Fruit fly (Drosophila melanogaster) whole organism, embryonic: ENCODE data around the gene JIL-1.

Source experiments
- Blimp-1 ChIP-seq: fragments of 200-800 bp; sonication (Bioruptor generic); optimal IDR thresholded peaks from 3 replicates; lab custom pipeline; 2018; ENCODE audit warnings: missing biosample characterization, missing genetic modification characterization, mild to moderate bottlenecking, moderate library complexity, missing genetic modification reagents
- CG1024 ChIP-seq: fragments of 200-800 bp; sonication (Bioruptor generic); IDR thresholded peaks from 2 replicates; pipeline ENCODE4 v1.3.6; 2022; ENCODE audit warnings: missing biosample characterization, missing genetic modification characterization
- CG11560 ChIP-seq: fragments of 200-800 bp; sonication (Bioruptor generic); IDR thresholded peaks from 3 replicates; pipeline ENCODE4 v1.3.6; 2022; ENCODE audit warnings: missing biosample characterization, missing genetic modification characterization
- CG13287 ChIP-seq: fragments of 200-800 bp; sonication (Bioruptor generic); IDR thresholded peaks from 2 replicates; pipeline ENCODE4 v1.3.6; 2022; ENCODE audit warnings: missing biosample characterization, missing genetic modification characterization; ENCODE audit not compliant: partially characterized antibody
- CG13424 ChIP-seq: fragments of 200-800 bp; sonication (Bioruptor generic); optimal IDR thresholded peaks from 2 replicates; lab custom pipeline; 2019; ENCODE audit warnings: missing biosample characterization, mild to moderate bottlenecking, missing genetic modification characterization, moderate library complexity
- CG15073 ChIP-seq: fragments of 200-800 bp; sonication (Bioruptor generic); optimal IDR thresholded peaks from 2 replicates; lab custom pipeline; 2016; ENCODE audit warnings: missing biosample characterization, missing genetic modification characterization
- CG15479 ChIP-seq: fragments of 200-800 bp; sonication (Bioruptor generic); optimal IDR thresholded peaks from 3 replicates; lab custom pipeline; 2019; ENCODE audit warnings: missing biosample characterization, mild to moderate bottlenecking, missing genetic modification characterization, moderate library complexity
- CG15696 ChIP-seq: fragments of 200-800 bp; sonication (Bioruptor generic); optimal IDR thresholded peaks from 2 replicates; lab custom pipeline; 2019; ENCODE audit warnings: missing biosample characterization, mild to moderate bottlenecking, missing genetic modification characterization, moderate library complexity
- CG16815 ChIP-seq: fragments of 200-800 bp; sonication (Bioruptor generic); optimal IDR thresholded peaks from 3 replicates; lab custom pipeline; 2017; ENCODE audit warnings: missing biosample characterization, mild to moderate bottlenecking, missing genetic modification characterization
- CG31365 ChIP-seq: fragments of 200-800 bp; sonication (Bioruptor generic); optimal IDR thresholded peaks from 2 replicates; lab custom pipeline; 2018; ENCODE audit warnings: missing biosample characterization, mild to moderate bottlenecking, missing genetic modification characterization
- CG3995 ChIP-seq: fragments of 200-800 bp; sonication (Bioruptor generic); optimal IDR thresholded peaks from 3 replicates; lab custom pipeline; 2016; ENCODE audit warnings: missing biosample characterization, missing genetic modification characterization
- CG5245 ChIP-seq: fragments of 200-800 bp; sonication (Bioruptor generic); optimal IDR thresholded peaks from 3 replicates; lab custom pipeline; 2016; ENCODE audit warnings: missing biosample characterization, missing genetic modification characterization
- CG6765 ChIP-seq: fragments of 200-800 bp; sonication (Bioruptor generic); optimal IDR thresholded peaks from 3 replicates; lab custom pipeline; 2017; ENCODE audit warnings: missing biosample characterization, mild to moderate bottlenecking, missing genetic modification characterization
- CG7928 ChIP-seq: fragments of 200-800 bp; sonication (Bioruptor generic); optimal IDR thresholded peaks from 2 replicates; lab custom pipeline; 2017; ENCODE audit warnings: missing biosample characterization, mild to moderate bottlenecking, missing genetic modification characterization
- CG7963 ChIP-seq: fragments of 200-800 bp; sonication (Bioruptor generic); IDR thresholded peaks from 3 replicates; pipeline ENCODE4 v1.3.6; 2022; ENCODE audit warnings: missing biosample characterization, missing genetic modification characterization; ENCODE audit not compliant: partially characterized antibody
- CG8359 ChIP-seq: fragments of 200-800 bp; sonication (Bioruptor generic); optimal IDR thresholded peaks from 2 replicates; lab custom pipeline; 2017; ENCODE audit warnings: missing biosample characterization, mild to moderate bottlenecking, missing genetic modification characterization, borderline replicate concordance
- CG9215 ChIP-seq: fragments of 200-800 bp; sonication (Bioruptor generic); IDR thresholded peaks from 2 replicates; pipeline ENCODE4 v1.3.6; 2022; ENCODE audit warnings: missing biosample characterization, missing genetic modification characterization
- Dp ChIP-seq: fragments of 200-800 bp; sonication (Bioruptor generic); optimal IDR thresholded peaks from 2 replicates; lab custom pipeline; 2018; ENCODE audit warnings: missing biosample characterization, mild to moderate bottlenecking, missing genetic modification characterization, moderate library complexity
- Eip74EF ChIP-seq, 2 experiments: fragments of 200-800 bp in 1 of 2; fragments of >200 bp in 1 of 2; sonication (Bioruptor generic) in 1 of 2; optimal IDR thresholded peaks; 2 replicates each; lab custom pipeline; 2017 to 2019; ENCODE audit warnings: missing biosample characterization in 2 of 2, missing genetic modification characterization in 2 of 2, mild to moderate bottlenecking in 1 of 2, moderate library complexity in 1 of 2
- GATAe ChIP-seq: fragments of 200-800 bp; sonication (Bioruptor generic); conservative IDR thresholded peaks from 2 replicates; pipeline ENCODE4 v1.3.6; 2022; ENCODE audit warnings: missing biosample characterization, missing genetic modification characterization
- Hand ChIP-seq: fragments of 200-800 bp; sonication (Bioruptor generic); optimal IDR thresholded peaks from 2 replicates; lab custom pipeline; 2017; ENCODE audit warnings: mild to moderate bottlenecking, missing biosample characterization, missing genetic modification reagents, missing genetic modification characterization
- Hr78 ChIP-seq, 2 experiments: fragments of 200-800 bp in 1 of 2; fragments of >200 bp in 1 of 2; sonication (Bioruptor generic) in 1 of 2; optimal IDR thresholded peaks; 2 replicates each; lab custom pipeline; 2017 to 2019; ENCODE audit warnings: missing biosample characterization in 2 of 2, missing genetic modification characterization in 2 of 2, mild to moderate bottlenecking in 1 of 2, moderate library complexity in 1 of 2
- Mes4 ChIP-seq: fragments of 200-800 bp; sonication (Bioruptor generic); optimal IDR thresholded peaks from 2 replicates; lab custom pipeline; 2016; ENCODE audit warnings: missing biosample characterization, missing genetic modification characterization
- Mrtf ChIP-seq: fragments of 200-800 bp; sonication (Bioruptor generic); IDR thresholded peaks from 3 replicates; pipeline ENCODE4 v1.3.6; 2022; ENCODE audit warnings: missing biosample characterization, missing genetic modification characterization
- NC2α ChIP-seq: fragments of 200-800 bp; sonication (Bioruptor generic); optimal IDR thresholded peaks from 2 replicates; lab custom pipeline; 2016; ENCODE audit warnings: missing biosample characterization, missing genetic modification characterization
- Neu2 ChIP-seq: fragments of 200-800 bp; sonication (Bioruptor generic); optimal IDR thresholded peaks from 3 replicates; lab custom pipeline; 2016; ENCODE audit warnings: missing biosample characterization, missing genetic modification characterization, borderline replicate concordance
- Nf-YC ChIP-seq: fragments of 200-800 bp; optimal IDR thresholded peaks from 3 replicates; lab custom pipeline; 2019; ENCODE audit warnings: missing biosample characterization, mild to moderate bottlenecking, missing genetic modification characterization, moderate library complexity
- Rfx ChIP-seq: fragments of 200-800 bp; sonication (Bioruptor generic); IDR thresholded peaks from 2 replicates; pipeline ENCODE4 v1.3.6; 2022; ENCODE audit warnings: missing biosample characterization, missing genetic modification characterization
- Sry-δ ChIP-seq: fragments of 200-800 bp; sonication (Bioruptor generic); optimal IDR thresholded peaks from 2 replicates; lab custom pipeline; 2016; ENCODE audit warnings: missing biosample characterization, missing genetic modification characterization
- Trl ChIP-seq, 3 experiments: fragments of >200 bp in 2 of 3; fragments of 200-800 bp in 1 of 3; sonication (Bioruptor generic) in 1 of 3; optimal IDR thresholded peaks; 2 replicates in 1 of 3; 3 replicates in 2 of 3; lab custom pipeline; 2016 to 2017; ENCODE audit warnings: missing biosample characterization in 1 of 3, missing genetic modification characterization in 1 of 3
- Xbp1 ChIP-seq: fragments of 200-800 bp; sonication (Bioruptor generic); optimal IDR thresholded peaks from 3 replicates; lab custom pipeline; 2016; ENCODE audit warnings: missing biosample characterization, mild to moderate bottlenecking, missing genetic modification characterization
- az2 ChIP-seq: fragments of 200-800 bp; sonication (Bioruptor generic); optimal IDR thresholded peaks from 3 replicates; lab custom pipeline; 2016; ENCODE audit warnings: missing biosample characterization, missing genetic modification characterization
- br ChIP-seq: fragments of >200 bp; optimal IDR thresholded peaks from 2 replicates; lab custom pipeline; 2017
- cg ChIP-seq: fragments of 200-800 bp; sonication (Bioruptor generic); optimal IDR thresholded peaks from 3 replicates; lab custom pipeline; 2019; ENCODE audit warnings: missing biosample characterization, mild to moderate bottlenecking, missing genetic modification characterization, moderate library complexity
- grn ChIP-seq: fragments of 200-800 bp; sonication (Bioruptor generic); optimal IDR thresholded peaks from 3 replicates; lab custom pipeline; 2017; ENCODE audit warnings: missing biosample characterization, missing genetic modification characterization
- ham ChIP-seq: fragments of 200-800 bp; sonication (Bioruptor generic); IDR thresholded peaks from 2 replicates; pipeline ENCODE4 v1.3.6; 2022; ENCODE audit warnings: missing biosample characterization, missing genetic modification characterization
- ind ChIP-seq: fragments of 200-800 bp; sonication (Bioruptor generic); optimal IDR thresholded peaks from 3 replicates; lab custom pipeline; 2016; ENCODE audit warnings: missing biosample characterization, missing genetic modification characterization
- nom ChIP-seq: fragments of 200-800 bp; sonication (Bioruptor generic); optimal IDR thresholded peaks from 2 replicates; lab custom pipeline; 2017; ENCODE audit warnings: missing biosample characterization, missing genetic modification characterization, mild to moderate bottlenecking, moderate library complexity, missing genetic modification reagents
- pita ChIP-seq: fragments of 200-800 bp; sonication (Bioruptor generic); optimal IDR thresholded peaks from 2 replicates; lab custom pipeline; 2017; ENCODE audit warnings: missing biosample characterization, mild to moderate bottlenecking, missing genetic modification characterization
- pnt ChIP-seq: fragments of 200-800 bp; sonication (Bioruptor generic); optimal IDR thresholded peaks from 3 replicates; lab custom pipeline; 2016; ENCODE audit warnings: missing biosample characterization, missing genetic modification characterization
- salm ChIP-seq: fragments of 200-800 bp; sonication (Bioruptor generic); optimal IDR thresholded peaks from 2 replicates; lab custom pipeline; 2018; ENCODE audit warnings: missing biosample characterization, mild to moderate bottlenecking, missing genetic modification characterization
- so ChIP-seq: fragments of 200-800 bp; sonication (Bioruptor generic); IDR thresholded peaks from 3 replicates; pipeline ENCODE4 v1.3.6; 2022; ENCODE audit warnings: missing biosample characterization, missing genetic modification characterization
- trem ChIP-seq: fragments of 200-800 bp; optimal IDR thresholded peaks from 3 replicates; lab custom pipeline; 2019; ENCODE audit warnings: missing biosample characterization, mild to moderate bottlenecking, missing genetic modification characterization, moderate library complexity
- twi ChIP-seq: fragments of 200-800 bp; optimal IDR thresholded peaks from 2 replicates; lab custom pipeline; 2019; ENCODE audit warnings: missing biosample characterization, mild to moderate bottlenecking, missing genetic modification characterization, moderate library complexity
- z ChIP-seq: fragments of 200-800 bp; sonication (Bioruptor generic); IDR thresholded peaks from 3 replicates; pipeline ENCODE4 v1.3.6; 2022; ENCODE audit warnings: missing biosample characterization, missing genetic modification characterization
- zfh2 ChIP-seq: fragments of 200-800 bp; sonication (Bioruptor generic); optimal IDR thresholded peaks from 2 replicates; lab custom pipeline; 2016; ENCODE audit warnings: missing biosample characterization, missing genetic modification characterization

The JIL-1 gene

DNA sequence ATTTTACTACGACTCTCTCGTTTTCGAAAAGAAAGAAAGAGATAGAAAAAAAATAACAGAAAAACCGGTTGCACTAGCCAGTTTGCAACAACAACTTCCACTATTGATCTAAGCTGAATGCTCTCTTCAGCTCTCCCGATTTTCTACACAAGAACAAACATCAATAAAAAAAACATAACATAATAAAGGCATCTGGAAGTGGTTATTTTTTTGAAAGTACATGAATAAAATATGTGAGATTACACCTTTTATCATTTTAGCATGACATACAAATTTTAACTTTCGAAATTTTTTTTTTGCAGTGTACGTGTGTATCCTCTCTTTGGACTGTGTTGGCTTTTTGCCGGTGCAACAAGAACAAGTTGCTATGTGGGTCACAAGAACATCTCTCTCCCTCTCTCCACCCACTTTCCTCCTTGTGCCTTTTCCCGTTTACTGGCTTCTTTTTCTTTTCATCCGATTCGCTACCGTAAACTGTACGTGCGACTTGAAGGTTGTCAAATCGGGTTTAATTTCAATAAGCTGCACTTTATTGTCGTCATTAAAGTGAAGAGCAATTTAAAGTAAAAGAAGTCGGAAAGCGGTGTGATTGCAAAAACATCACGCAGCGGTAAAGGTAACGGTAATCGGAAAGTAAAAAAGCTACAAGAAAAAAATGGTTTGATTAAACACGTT lies 8.3 kb downstream of the JIL-1 start (continued):
- TF ChIP-seq GATAe (GFP tag; lab: Robert Waterston, UW) (peak; percentile 62), Mrtf (GFP tag; lab: Robert Waterston, UW) (peak; percentile 93), Xbp1 (GFP tag; lab: Kevin White, UChicago) (peak; percentile 97), Nf-YC (tag; lab: Kevin White, UChicago) (no peak), CG13424 (tag; lab: Kevin White, UChicago) (peak; percentile 97), CG8359 (GFP tag; lab: Kevin White, UChicago) (peak; percentile 88), CG15073 (peak; percentile 78), CG3995 (GFP tag; lab: Kevin White, UChicago) (peak; percentile 46), Dp (GFP tag; lab: Kevin White, UChicago) (peak; percentile 12), CG7928 (GFP tag; lab: Kevin White, UChicago) (peak; percentile 61), CG1024 (peak; percentile 94), ham (no peak), az2 (GFP tag; lab: Kevin White, UChicago) (peak; percentile 98), Hr78 (GFP tag; optimal IDR thresholded peaks at IDR 0.05; lab: Kevin White, UChicago) (peak in 1 of 2 experiments; percentile 91), z (GFP tag; lab: Robert Waterston, UW) (peak; percentile 68; the same call in 1 of the 3 replicates), so (peak; percentile 97), twi (tag; lab: Kevin White, UChicago) (peak; percentile 89), CG13287 (GFP tag; lab: Robert Waterston, UW) (no peak), CG6765 (GFP tag; lab: Kevin White, UChicago) (peak; percentile 62), zfh2 (peak; percentile 74), Hand (GFP tag; lab: Kevin White, UChicago) (peak; percentile 85), trem (tag; lab: Kevin White, UChicago) (peak; percentile 94), Trl (optimal IDR thresholded peaks at IDR 0.05; lab: Kevin White, UChicago) (peak; percentile 35 to 55), Trl (GFP tag; optimal IDR thresholded peaks at IDR 0.05; lab: Kevin White, UChicago) (peak; percentile 97), Mes4 (GFP tag; lab: Kevin White, UChicago) (peak; percentile 98), CG31365 (tag; lab: Kevin White, UChicago) (peak; percentile 76), CG7963 (GFP tag; lab: Robert Waterston, UW) (no peak), salm (tag; lab: Kevin White, UChicago) (peak; percentile 96), CG15479 (peak; percentile 69), Sry-δ (GFP tag; lab: Kevin White, UChicago) (peak; percentile 72), Rfx (GFP tag; lab: Robert Waterston, UW) (peak; percentile 95), br (lab: Kevin White, UChicago) (no peak), Neu2 (GFP tag; lab: Kevin White, UChicago) (peak; percentile 86), pita (GFP tag; lab: Kevin White, UChicago) (no peak), ind (GFP tag; lab: Kevin White, UChicago) (peak; percentile 94), pnt (GFP tag; lab: Kevin White, UChicago) (peak; percentile 96), CG9215 (GFP tag; lab: Robert Waterston, UW) (peak; percentile 78), CG11560 (tag; lab: Robert Waterston, UW) (peak; percentile 74), Eip74EF (GFP tag; optimal IDR thresholded peaks at IDR 0.05; lab: Kevin White, UChicago) (peak in 1 of 2 experiments; percentile 98)

DNA sequence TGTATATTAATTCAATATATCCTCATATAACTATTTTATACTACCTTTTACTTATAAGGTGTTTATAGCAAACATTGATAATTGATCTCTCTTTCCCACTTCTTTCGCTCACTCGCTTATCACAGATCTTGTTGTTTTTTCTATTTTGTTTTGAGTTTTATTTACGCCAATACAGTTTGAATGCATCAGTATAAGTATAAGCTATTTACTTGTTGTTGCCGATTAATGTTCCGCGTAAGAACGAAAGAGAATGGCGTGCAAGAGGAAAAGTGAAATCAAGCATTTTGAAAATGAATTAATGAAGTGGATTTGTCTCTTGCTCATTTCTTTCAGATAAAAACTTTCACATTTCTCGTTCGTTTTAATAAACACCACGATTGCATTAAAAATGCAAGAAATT lies 9.4 kb downstream of the JIL-1 start:
- TF ChIP-seq CG15696 = no peak
- TF ChIP-seq Blimp-1 (GFP tag; lab: Kevin White, UChicago) = peak; percentile 83
- TF ChIP-seq nom (GFP tag; lab: Kevin White, UChicago) = peak; percentile 10
- no peak for TF ChIP-seq CG16815 (GFP tag; lab: Kevin White, UChicago)
- TF ChIP-seq cg (GFP tag; lab: Kevin White, UChicago) = peak; percentile 25
- no peak for TF ChIP-seq NC2α
- TF ChIP-seq grn = peak; percentile 73
- no peak for TF ChIP-seq CG5245 (GFP tag; lab: Kevin White, UChicago)
